Fruit fly (Drosophila melanogaster) whole organism, embryonic: ENCODE data around the gene Ugt37D1.

Experiments
- Abd-B ChIP-seq: fragments of 200-800 bp; sonication (Bioruptor generic); optimal IDR thresholded peaks from 2 replicates; lab custom pipeline; 2018; ENCODE audit warnings: missing biosample characterization, mild to moderate bottlenecking, missing genetic modification characterization, moderate library complexity
- CG1024 ChIP-seq: fragments of 200-800 bp; sonication (Bioruptor generic); IDR thresholded peaks from 2 replicates; pipeline ENCODE4 v1.3.6; 2022; ENCODE audit warnings: missing biosample characterization, missing genetic modification characterization
- CG10431 ChIP-seq: fragments of 200-800 bp; sonication (Bioruptor generic); optimal IDR thresholded peaks from 3 replicates; lab custom pipeline; 2018; ENCODE audit warnings: missing biosample characterization, mild to moderate bottlenecking, missing genetic modification characterization
- CG12769 ChIP-seq: fragments of 200-800 bp; sonication (Bioruptor generic); optimal IDR thresholded peaks from 2 replicates; lab custom pipeline; 2019; ENCODE audit warnings: missing biosample characterization, mild to moderate bottlenecking, missing genetic modification characterization, moderate library complexity
- CG17328 ChIP-seq: fragments of 200-800 bp; sonication (Bioruptor generic); IDR thresholded peaks from 2 replicates; pipeline ENCODE4 v1.3.6; 2022; ENCODE audit warnings: missing biosample characterization, missing genetic modification characterization
- CG1792 ChIP-seq: fragments of 200-800 bp; sonication (Bioruptor generic); optimal IDR thresholded peaks from 2 replicates; lab custom pipeline; 2016; ENCODE audit warnings: missing biosample characterization, missing genetic modification characterization
- CG3065 ChIP-seq: fragments of 200-800 bp; sonication (Bioruptor generic); optimal IDR thresholded peaks from 2 replicates; lab custom pipeline; 2016; ENCODE audit warnings: missing biosample characterization, missing genetic modification characterization
- CG3163 ChIP-seq: fragments of 200-800 bp; sonication (Bioruptor generic); optimal IDR thresholded peaks from 3 replicates; lab custom pipeline; 2016; ENCODE audit warnings: missing biosample characterization, missing genetic modification characterization
- CG3407 ChIP-seq: fragments of 200-800 bp; sonication (Bioruptor generic); optimal IDR thresholded peaks from 2 replicates; lab custom pipeline; 2018; ENCODE audit warnings: missing biosample characterization, mild to moderate bottlenecking, missing genetic modification characterization
- CG4707 ChIP-seq: fragments of 200-800 bp; sonication (Bioruptor generic); optimal IDR thresholded peaks from 2 replicates; lab custom pipeline; 2018; ENCODE audit warnings: missing biosample characterization, mild to moderate bottlenecking, missing genetic modification characterization, moderate library complexity
- CG6683 ChIP-seq: fragments of 200-800 bp; sonication (Bioruptor generic); optimal IDR thresholded peaks from 2 replicates; lab custom pipeline; 2017; ENCODE audit warnings: missing biosample characterization, mild to moderate bottlenecking, missing genetic modification characterization, missing genetic modification reagents
- CG8944 ChIP-seq: fragments of 200-800 bp; sonication (Bioruptor generic); optimal IDR thresholded peaks from 3 replicates; lab custom pipeline; 2016; ENCODE audit warnings: missing biosample characterization, missing genetic modification characterization
- D ChIP-seq, 2 experiments: fragments of 200-800 bp in 1 of 2; fragments of >200 bp in 1 of 2; sonication (Bioruptor generic) in 1 of 2; optimal IDR thresholded peaks; 2 replicates in 1 of 2; 3 replicates in 1 of 2; lab custom pipeline; 2017; ENCODE audit warnings: mild to moderate bottlenecking in 1 of 2, missing biosample characterization in 1 of 2, missing genetic modification characterization in 1 of 2, missing genetic modification reagents in 1 of 2
- Doc3 ChIP-seq: fragments of 200-800 bp; sonication (Bioruptor generic); IDR thresholded peaks from 3 replicates; pipeline ENCODE4 v1.3.6; 2022; ENCODE audit warnings: missing biosample characterization, missing genetic modification characterization; ENCODE audit not compliant: partially characterized antibody
- ERR ChIP-seq: fragments of 200-800 bp; sonication (Bioruptor generic); optimal IDR thresholded peaks from 2 replicates; lab custom pipeline; 2016; ENCODE audit warnings: missing biosample characterization, missing genetic modification characterization
- Hey ChIP-seq: fragments of 200-800 bp; sonication (Bioruptor generic); optimal IDR thresholded peaks from 3 replicates; lab custom pipeline; 2018; ENCODE audit warnings: missing biosample characterization, mild to moderate bottlenecking, missing genetic modification characterization
- Lhr ChIP-seq: fragments of 200-800 bp; sonication (Bioruptor generic); optimal IDR thresholded peaks from 3 replicates; lab custom pipeline; 2017; ENCODE audit warnings: mild to moderate bottlenecking, missing biosample characterization, missing genetic modification reagents, missing genetic modification characterization
- Max ChIP-seq: fragments of 200-800 bp; sonication (Bioruptor generic); optimal IDR thresholded peaks from 2 replicates; lab custom pipeline; 2016; ENCODE audit warnings: missing biosample characterization, mild to moderate bottlenecking, missing genetic modification characterization
- Med ChIP-seq: fragments of 200-800 bp; sonication (Bioruptor generic); peaks from one replicate; lab custom pipeline; 2016; ENCODE audit warnings: missing biosample characterization, missing genetic modification characterization, mild to moderate bottlenecking, inconsistent platforms, moderate library complexity
- Optix ChIP-seq: fragments of 200-800 bp; sonication (Bioruptor generic); IDR thresholded peaks from 3 replicates; pipeline ENCODE4 v1.3.6; 2022; ENCODE audit warnings: missing biosample characterization, missing genetic modification characterization
- Scr ChIP-seq: fragments of 200-800 bp; sonication (Bioruptor generic); IDR thresholded peaks from 2 replicates; pipeline ENCODE4 v1.3.6; 2022; ENCODE audit warnings: missing biosample characterization, missing genetic modification characterization; ENCODE audit not compliant: partially characterized antibody
- Side ChIP-seq: fragments of 200-800 bp; sonication (Bioruptor generic); optimal IDR thresholded peaks from 2 replicates; lab custom pipeline; 2016; ENCODE audit warnings: missing biosample characterization, missing genetic modification characterization
- Sry-β ChIP-seq: fragments of 200-800 bp; sonication (Bioruptor generic); optimal IDR thresholded peaks from 2 replicates; lab custom pipeline; 2018; ENCODE audit warnings: missing biosample characterization, mild to moderate bottlenecking, missing genetic modification characterization, moderate library complexity
- Sry-δ ChIP-seq: fragments of 200-800 bp; sonication (Bioruptor generic); optimal IDR thresholded peaks from 2 replicates; lab custom pipeline; 2016; ENCODE audit warnings: missing biosample characterization, missing genetic modification characterization
- Trl ChIP-seq, 3 experiments: fragments of >200 bp in 2 of 3; fragments of 200-800 bp in 1 of 3; sonication (Bioruptor generic) in 1 of 3; optimal IDR thresholded peaks; 2 replicates in 1 of 3; 3 replicates in 2 of 3; lab custom pipeline; 2016 to 2017; ENCODE audit warnings: missing biosample characterization in 1 of 3, missing genetic modification characterization in 1 of 3
- Xbp1 ChIP-seq: fragments of 200-800 bp; sonication (Bioruptor generic); optimal IDR thresholded peaks from 3 replicates; lab custom pipeline; 2016; ENCODE audit warnings: missing biosample characterization, mild to moderate bottlenecking, missing genetic modification characterization
- chm ChIP-seq: fragments of 200-800 bp; sonication (Bioruptor generic); IDR thresholded peaks from 2 replicates; pipeline ENCODE4 v1.3.6; 2022; ENCODE audit warnings: missing biosample characterization, missing genetic modification characterization
- dm ChIP-seq: fragments of 200-800 bp; sonication (Bioruptor generic); optimal IDR thresholded peaks from 3 replicates; lab custom pipeline; 2016; ENCODE audit warnings: missing biosample characterization, missing genetic modification characterization
- dysf ChIP-seq: fragments of 200-800 bp; sonication (Bioruptor generic); IDR thresholded peaks from 3 replicates; pipeline ENCODE4 v1.3.6; 2022; ENCODE audit warnings: missing biosample characterization, missing genetic modification characterization
- emc ChIP-seq: fragments of 200-800 bp; sonication (Bioruptor generic); optimal IDR thresholded peaks from 2 replicates; lab custom pipeline; 2016; ENCODE audit warnings: missing biosample characterization, missing genetic modification characterization
- exex ChIP-seq: fragments of 200-800 bp; sonication (Bioruptor generic); optimal IDR thresholded peaks from 4 replicates; lab custom pipeline; 2018; ENCODE audit warnings: missing biosample characterization, mild to moderate bottlenecking, missing genetic modification characterization, moderate library complexity
- ftz-f1 ChIP-seq: fragments of 200-800 bp; sonication (Bioruptor generic); optimal IDR thresholded peaks from 2 replicates; lab custom pipeline; 2016; ENCODE audit warnings: missing biosample characterization, missing genetic modification characterization
- fu2 ChIP-seq: fragments of 200-800 bp; sonication (Bioruptor generic); optimal IDR thresholded peaks from 2 replicates; lab custom pipeline; 2016; ENCODE audit warnings: missing biosample characterization, missing genetic modification characterization
- gem ChIP-seq: fragments of 200-800 bp; sonication (Bioruptor generic); optimal IDR thresholded peaks from 2 replicates; lab custom pipeline; 2019; ENCODE audit warnings: missing biosample characterization, mild to moderate bottlenecking, missing genetic modification characterization, moderate library complexity
- gro ChIP-seq: fragments of 200-800 bp; sonication (Bioruptor generic); optimal IDR thresholded peaks from 2 replicates; lab custom pipeline; 2016; ENCODE audit warnings: missing biosample characterization, missing genetic modification characterization
- gsb-n ChIP-seq: fragments of 200-800 bp; sonication (Bioruptor generic); optimal IDR thresholded peaks from 3 replicates; lab custom pipeline; 2018; ENCODE audit warnings: missing biosample characterization, mild to moderate bottlenecking, missing genetic modification characterization
- h ChIP-seq: fragments of >200 bp; optimal IDR thresholded peaks from 2 replicates; lab custom pipeline; 2017
- hth ChIP-seq: fragments of >200 bp; optimal IDR thresholded peaks from 2 replicates; lab custom pipeline; 2017; ENCODE audit warnings: inconsistent platforms
- ind ChIP-seq: fragments of 200-800 bp; sonication (Bioruptor generic); optimal IDR thresholded peaks from 3 replicates; lab custom pipeline; 2016; ENCODE audit warnings: missing biosample characterization, missing genetic modification characterization
- kah ChIP-seq: fragments of 200-800 bp; sonication (Bioruptor generic); optimal IDR thresholded peaks from 2 replicates; lab custom pipeline; 2018; ENCODE audit warnings: missing biosample characterization, mild to moderate bottlenecking, missing genetic modification characterization
- lilli ChIP-seq: fragments of 200-800 bp; sonication (Bioruptor generic); optimal IDR thresholded peaks from 3 replicates; lab custom pipeline; 2016; ENCODE audit warnings: missing biosample characterization, missing genetic modification characterization
- lmd ChIP-seq: fragments of 200-800 bp; sonication (Bioruptor generic); IDR thresholded peaks from 2 replicates; pipeline ENCODE4 v1.3.6; 2022; ENCODE audit warnings: missing biosample characterization, missing genetic modification characterization
- maf-S ChIP-seq: fragments of 200-800 bp; sonication (Bioruptor generic); optimal IDR thresholded peaks from 2 replicates; lab custom pipeline; 2016; ENCODE audit warnings: missing biosample characterization, missing genetic modification characterization
- odd ChIP-seq: fragments of 200-800 bp; sonication (Bioruptor generic); optimal IDR thresholded peaks from 2 replicates; lab custom pipeline; 2017; ENCODE audit warnings: missing biosample characterization, mild to moderate bottlenecking, missing genetic modification characterization
- pum ChIP-seq: fragments of 200-800 bp; sonication (Bioruptor generic); optimal IDR thresholded peaks from 2 replicates; lab custom pipeline; 2016; ENCODE audit warnings: missing biosample characterization, missing genetic modification characterization
- sc ChIP-seq, 3 experiments: fragments of >200 bp in 2 of 3; fragments of 200-800 bp in 1 of 3; sonication (Bioruptor generic) in 1 of 3; optimal IDR thresholded peaks; 2 replicates in 2 of 3; 3 replicates in 1 of 3; lab custom pipeline; 2017; ENCODE audit warnings: mild to moderate bottlenecking in 1 of 3, missing biosample characterization in 1 of 3, missing genetic modification characterization in 1 of 3, missing genetic modification reagents in 1 of 3
- sd ChIP-seq: fragments of 200-800 bp; sonication (Bioruptor generic); optimal IDR thresholded peaks from 3 replicates; lab custom pipeline; 2018; ENCODE audit warnings: missing biosample characterization, mild to moderate bottlenecking, missing genetic modification characterization, moderate library complexity
- sqz ChIP-seq: fragments of 200-800 bp; sonication (Bioruptor generic); optimal IDR thresholded peaks from 3 replicates; lab custom pipeline; 2018; ENCODE audit warnings: missing biosample characterization, mild to moderate bottlenecking, missing genetic modification characterization
- tup ChIP-seq: fragments of 200-800 bp; sonication (Bioruptor generic); optimal IDR thresholded peaks from 2 replicates; lab custom pipeline; 2016; ENCODE audit warnings: missing biosample characterization, mild to moderate bottlenecking, missing genetic modification characterization, moderate library complexity

Gene Ugt37D1

DNA sequence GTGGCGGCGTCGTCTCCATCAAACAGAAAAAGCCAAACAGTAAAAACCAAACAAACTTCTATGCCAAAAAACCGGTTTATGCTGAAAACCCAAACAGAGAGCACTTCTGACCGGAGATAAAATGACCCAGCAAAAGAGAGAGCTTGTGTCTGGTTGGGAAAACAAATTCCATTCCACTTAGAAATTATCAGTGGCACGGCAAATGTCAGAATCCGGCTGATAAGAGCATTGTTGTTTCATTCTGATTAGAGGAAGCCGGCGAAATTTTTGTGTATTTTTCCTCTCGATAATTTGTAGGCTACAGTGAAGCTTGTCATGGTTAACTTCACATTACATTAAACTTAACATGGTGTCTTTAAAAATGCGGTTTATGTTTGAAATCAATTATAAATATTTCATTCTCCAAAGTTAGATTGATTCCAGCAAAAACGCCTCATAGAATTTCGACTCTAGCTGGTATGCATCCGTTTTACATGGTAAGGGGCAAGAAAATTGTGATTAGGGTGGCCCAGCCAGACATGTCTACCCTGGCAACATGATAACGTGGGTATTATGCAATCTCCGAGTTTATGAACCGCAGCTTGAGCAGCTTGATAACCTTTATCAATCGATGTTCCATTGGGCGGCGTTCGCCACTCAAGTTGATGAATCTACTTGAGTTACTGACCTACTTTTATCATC is 18.7 kb downstream of the Ugt37D1 start (continued):
- TF ChIP-seq D (optimal IDR thresholded peaks at IDR 0.05; lab: Kevin White, UChicago) (no peak), D (GFP tag; optimal IDR thresholded peaks at IDR 0.05; lab: Kevin White, UChicago) (no peak), gro (peak; percentile 31), ERR (GFP tag; lab: Kevin White, UChicago) (peak; percentile 5), chm (peak; percentile 18; the same call in 1 of the 2 replicates), odd (GFP tag; lab: Kevin White, UChicago) (no peak), CG1792 (peak; percentile 8), lmd (no peak; the same call in 1 of the 2 replicates), ind (peak; percentile 1), Trl (optimal IDR thresholded peaks at IDR 0.05; lab: Kevin White, UChicago) (peak; percentile 30 to 37), Trl (GFP tag; optimal IDR thresholded peaks at IDR 0.05; lab: Kevin White, UChicago) (no peak), Xbp1 (peak; percentile 16), gem (tag; lab: Kevin White, UChicago) (peak; percentile 36), CG8944 (no peak), Lhr (no peak), Hey (tag; lab: Kevin White, UChicago) (peak; percentile 62), Optix (GFP tag; lab: Robert Waterston, UW) (no peak), pum (GFP tag; lab: Kevin White, UChicago) (no peak), dm (GFP tag; lab: Kevin White, UChicago) (no peak), fu2 (GFP tag; lab: Kevin White, UChicago) (peak; percentile 21), CG6683 (GFP tag; lab: Kevin White, UChicago) (no peak), Max (GFP tag; lab: Kevin White, UChicago) (peak; percentile 29), sc (optimal IDR thresholded peaks at IDR 0.05; lab: Kevin White, UChicago) (no peak), sc (GFP tag; optimal IDR thresholded peaks at IDR 0.05; lab: Kevin White, UChicago) (no peak), Abd-B (no peak), dysf (GFP tag; lab: Robert Waterston, UW) (peak; percentile 59; the same call in 2 of the 3 replicates), CG3163 (GFP tag; lab: Kevin White, UChicago) (no peak), CG12769 (tag; lab: Kevin White, UChicago) (peak; percentile 45), kah (no peak), sd (tag; lab: Kevin White, UChicago) (peak; percentile 86), emc (GFP tag; lab: Kevin White, UChicago) (no peak), exex (tag; lab: Kevin White, UChicago) (peak; percentile 31), lilli (GFP tag; lab: Kevin White, UChicago) (peak; percentile 61), Doc3 (GFP tag; lab: Robert Waterston, UW) (no peak), tup (GFP tag; lab: Kevin White, UChicago) (peak; percentile 21), Side (GFP tag; lab: Kevin White, UChicago) (peak; percentile 22), maf-S (GFP tag; lab: Kevin White, UChicago) (no peak), hth (lab: Kevin White, UChicago) (no peak), Sry-δ (GFP tag; lab: Kevin White, UChicago) (no peak), CG3065 (GFP tag; lab: Kevin White, UChicago) (no peak), CG3407 (GFP tag; lab: Kevin White, UChicago) (no peak), CG1024 (GFP tag; lab: Robert Waterston, UW) (no peak), gsb-n (tag; lab: Kevin White, UChicago) (no peak), h (lab: Kevin White, UChicago) (no peak), Scr (GFP tag; lab: Robert Waterston, UW) (no peak), CG10431 (GFP tag; lab: Kevin White, UChicago) (peak; percentile 44), CG4707 (GFP tag; lab: Kevin White, UChicago) (no peak), CG17328 (GFP tag; lab: Robert Waterston, UW) (0 out of 2 replicates have a peak, but pooled peaks have one; percentile 30), Med (GFP tag; lab: Kevin White, UChicago) (peak; percentile 91), Sry-β (GFP tag; lab: Kevin White, UChicago) (no peak), sqz (GFP tag; lab: Kevin White, UChicago) (no peak), ftz-f1 (GFP tag; lab: Kevin White, UChicago) (peak; percentile 13)
